Worm (Caenorhabditis elegans) whole organism, young adult: ENCODE data around the gene hpl-2.
A peak's percentile ranks its signal among the peaks of the same experiment; 100 is the strongest.

Experiments
- efl-1 ChIP-seq: fragments of 150-350 bp; optimal IDR thresholded peaks from 2 replicates; lab custom pipeline; 2014; ENCODE audit warnings: missing biosample characterization, missing genetic modification reagents, missing genetic modification characterization
- let-607 ChIP-seq, 2 experiments: fragments of 200-800 bp in 1 of 2; sonication (Bioruptor generic) in 1 of 2; sonication (generic microtip) in 1 of 2; optimal IDR thresholded peaks; 2 replicates each; lab custom pipeline; 2016 to 2018; ENCODE audit warnings: mild to moderate bottlenecking in 2 of 2, missing compliant biosample characterization in 2 of 2, missing genetic modification characterization in 2 of 2, moderate library complexity in 2 of 2, missing genotype in 1 of 2
- madf-3 ChIP-seq: fragments of 200-800 bp; sonication (Bioruptor generic); IDR thresholded peaks from 2 replicates; pipeline ENCODE4 v1.3.6; 2022; ENCODE audit warnings: missing genetic modification reagents, missing genetic modification characterization, missing compliant biosample characterization
- nfyb-1 ChIP-seq: fragments of 200-800 bp; sonication (Bioruptor generic); IDR thresholded peaks from 2 replicates; pipeline ENCODE4 v1.3.6; 2022; ENCODE audit warnings: missing genetic modification reagents, missing genetic modification characterization, missing compliant biosample characterization
- tlf-1 ChIP-seq: fragments of 200-800 bp; sonication (Bioruptor generic); optimal IDR thresholded peaks from 2 replicates; lab custom pipeline; 2018; ENCODE audit warnings: mild to moderate bottlenecking, missing genetic modification characterization, missing compliant biosample characterization
- unc-130 ChIP-seq: sonication (generic microtip); optimal IDR thresholded peaks from 2 replicates; lab custom pipeline; 2016; ENCODE audit warnings: missing genetic modification reagents, missing genetic modification characterization, missing compliant biosample characterization

- TF ChIP-seq madf-3 (GFP tag; lab: Robert Waterston, UW), result no peak
- TF ChIP-seq let-607 (tag; optimal IDR thresholded peaks at IDR 0.05; lab: Kevin White, UChicago), result no peak
- no peak for TF ChIP-seq unc-130
- no peak for TF ChIP-seq efl-1 (GFP tag; lab: Kevin White, UChicago)
- 0 out of 2 replicates have a peak, but pooled peaks have one; percentile 40 for TF ChIP-seq nfyb-1
- no peak for TF ChIP-seq tlf-1 (GFP tag; lab: Kevin White, UChicago)
Observed at ce11 chrIII:10733300-10733699, 22.0 kb downstream of the hpl-2 start.
